Worm (Caenorhabditis elegans) whole organism, dauer: ENCODE measurements around the gene Y45F10B.13.

ENCODE experiments used
- unc-62 ChIP-seq: sonication (generic microtip); optimal IDR thresholded peaks from 2 replicates; lab custom pipeline; 2017; ENCODE audit warnings: missing biosample characterization, missing genetic modification reagents, missing genetic modification characterization

Y45F10B.13 gene

ce11 chrIV:13564284-13564683 is 2.8 kb upstream of the Y45F10B.13 start:
- TF ChIP-seq unc-62 (GFP tag; lab: Kevin White, UChicago): no peak

- no peak for TF ChIP-seq unc-62 (GFP tag; lab: Kevin White, UChicago)
Observed at ce11 chrIV:13559020-13559419, 2.5 kb downstream of the Y45F10B.13 start.

ce11 chrIV:13557393-13557792 is 4.1 kb downstream of the Y45F10B.13 start:
- TF ChIP-seq unc-62 (GFP tag; lab: Kevin White, UChicago): no peak

- TF ChIP-seq unc-62 (GFP tag; lab: Kevin White, UChicago): no peak
Observed at ce11 chrIV:13555508-13555907, 6.0 kb downstream of the Y45F10B.13 start.

ce11 chrIV:13554350-13554749 is 7.2 kb downstream of the Y45F10B.13 start:
- TF ChIP-seq unc-62 (GFP tag; lab: Kevin White, UChicago): no peak

- TF ChIP-seq unc-62 (GFP tag; lab: Kevin White, UChicago): no peak
Observed at ce11 chrIV:13549350-13549749, 12.2 kb downstream of the Y45F10B.13 start.

- TF ChIP-seq unc-62 (GFP tag; lab: Kevin White, UChicago): no peak
Observed at ce11 chrIV:13548188-13548587, 13.3 kb downstream of the Y45F10B.13 start, which contains the start of gene F52G2.3. Gene F52G2.3 (minus strand): TSS chrIV:13548230.

ce11 chrIV:13540165-13540564 is 21.4 kb downstream of the Y45F10B.13 start, which contains the start of gene rsd-2:
Gene rsd-2 (minus strand): TSS chrIV:13540265.
- no peak for TF ChIP-seq unc-62 (GFP tag; lab: Kevin White, UChicago)

- no peak for TF ChIP-seq unc-62 (GFP tag; lab: Kevin White, UChicago)
Observed at ce11 chrIV:13538901-13539300, 22.6 kb downstream of the Y45F10B.13 start.

- TF ChIP-seq unc-62 (GFP tag; lab: Kevin White, UChicago): no peak
Observed at ce11 chrIV:13525223-13525622, 36.3 kb downstream of the Y45F10B.13 start.

ce11 chrIV:13521785-13522184 is 39.7 kb downstream of the Y45F10B.13 start, which contains the start of gene dcap-2:
Gene dcap-2 (minus strand): TSS chrIV:13521870.
- TF ChIP-seq unc-62 (GFP tag; lab: Kevin White, UChicago): no peak

- TF ChIP-seq unc-62 (GFP tag; lab: Kevin White, UChicago): no peak
Observed at ce11 chrIV:13513010-13513409, 48.5 kb downstream of the Y45F10B.13 start.

- no peak for TF ChIP-seq unc-62 (GFP tag; lab: Kevin White, UChicago)
Observed at ce11 chrIV:13512112-13512569, 49.4 kb downstream of the Y45F10B.13 start, which contains the start of gene puf-3. Gene puf-3 (minus strand): TSS chrIV:13512162.

- TF ChIP-seq unc-62 (GFP tag; lab: Kevin White, UChicago): no peak
Observed at ce11 chrIV:13510049-13510448, 51.5 kb downstream of the Y45F10B.13 start.

- TF ChIP-seq unc-62 (GFP tag; lab: Kevin White, UChicago): no peak
Observed at ce11 chrIV:13508924-13509323, 52.6 kb downstream of the Y45F10B.13 start, which contains the start of gene afmd-2. Gene afmd-2 (plus strand): TSS chrIV:13509224.

- no peak for TF ChIP-seq unc-62 (GFP tag; lab: Kevin White, UChicago)
Observed at ce11 chrIV:13505662-13506061, 55.9 kb downstream of the Y45F10B.13 start, which contains the start of gene nlp-17. Gene nlp-17 (minus strand): TSS chrIV:13505762.

- TF ChIP-seq unc-62 (GFP tag; lab: Kevin White, UChicago): no peak
Observed at ce11 chrIV:13505144-13505543, 56.4 kb downstream of the Y45F10B.13 start, which contains the start of gene seld-1. Gene seld-1 (plus strand): TSS chrIV:13505444.
